Fruit fly (Drosophila melanogaster) whole organism, embryonic: ENCODE results near the gene eya.
A peak's percentile ranks its signal among the peaks of the same experiment; 100 is the strongest.

ENCODE experiments used
- CG10267 ChIP-seq: fragments of 200-800 bp; sonication (Bioruptor generic); optimal IDR thresholded peaks from 2 replicates; lab custom pipeline; 2018; ENCODE audit warnings: missing biosample characterization, mild to moderate bottlenecking, missing genetic modification characterization, moderate library complexity
- CG10959 ChIP-seq: fragments of 200-800 bp; sonication (Bioruptor generic); IDR thresholded peaks from 2 replicates; pipeline ENCODE4 v1.3.6; 2022; ENCODE audit warnings: missing biosample characterization, missing genetic modification characterization
- CG12219 ChIP-seq: fragments of 200-800 bp; sonication (Bioruptor generic); optimal IDR thresholded peaks from 3 replicates; lab custom pipeline; 2018; ENCODE audit warnings: missing biosample characterization, mild to moderate bottlenecking, missing genetic modification characterization
- CG15269 ChIP-seq: fragments of 200-800 bp; sonication (Bioruptor generic); optimal IDR thresholded peaks from 2 replicates; lab custom pipeline; 2018; ENCODE audit warnings: missing biosample characterization, mild to moderate bottlenecking, missing genetic modification characterization, moderate library complexity
- CG1647 ChIP-seq: fragments of 200-800 bp; sonication (Bioruptor generic); optimal IDR thresholded peaks from 3 replicates; lab custom pipeline; 2016; ENCODE audit warnings: missing biosample characterization, missing genetic modification characterization
- CG17328 ChIP-seq: fragments of 200-800 bp; sonication (Bioruptor generic); IDR thresholded peaks from 2 replicates; pipeline ENCODE4 v1.3.6; 2022; ENCODE audit warnings: missing biosample characterization, missing genetic modification characterization
- CG17361 ChIP-seq: fragments of 200-800 bp; sonication (Bioruptor generic); IDR thresholded peaks from 3 replicates; pipeline ENCODE4 v1.3.6; 2022; ENCODE audit warnings: missing biosample characterization, missing genetic modification characterization
- CG17612 ChIP-seq: fragments of 200-800 bp; sonication (Bioruptor generic); IDR thresholded peaks from 2 replicates; pipeline ENCODE4 v1.3.6; 2022; ENCODE audit warnings: missing biosample characterization, missing genetic modification characterization
- CG2678 ChIP-seq: fragments of 200-800 bp; sonication (Bioruptor generic); optimal IDR thresholded peaks from 3 replicates; lab custom pipeline; 2019; ENCODE audit warnings: missing biosample characterization, mild to moderate bottlenecking, missing genetic modification characterization, moderate library complexity
- CG2712 ChIP-seq: fragments of 200-800 bp; optimal IDR thresholded peaks from 3 replicates; lab custom pipeline; 2019; ENCODE audit warnings: missing biosample characterization, mild to moderate bottlenecking, missing genetic modification characterization, moderate library complexity
- CG30403 ChIP-seq: fragments of 200-800 bp; sonication (Bioruptor generic); optimal IDR thresholded peaks from 3 replicates; lab custom pipeline; 2016; ENCODE audit warnings: missing biosample characterization, missing genetic modification characterization
- CG32532 ChIP-seq: fragments of 200-800 bp; sonication (Bioruptor generic); IDR thresholded peaks from 2 replicates; pipeline ENCODE4 v1.3.6; 2022; ENCODE audit warnings: missing biosample characterization, missing genetic modification characterization
- CG4360 ChIP-seq: fragments of 200-800 bp; sonication (Bioruptor generic); IDR thresholded peaks from 2 replicates; pipeline ENCODE4 v1.3.6; 2022; ENCODE audit warnings: missing biosample characterization, missing genetic modification characterization
- CG7271 ChIP-seq: fragments of 200-800 bp; sonication (Bioruptor generic); optimal IDR thresholded peaks from 2 replicates; lab custom pipeline; 2018; ENCODE audit warnings: missing biosample characterization, mild to moderate bottlenecking, missing genetic modification characterization, moderate library complexity
- CG7745 ChIP-seq: fragments of 200-800 bp; sonication (Bioruptor generic); optimal IDR thresholded peaks from 2 replicates; lab custom pipeline; 2018; ENCODE audit warnings: missing biosample characterization, mild to moderate bottlenecking, missing genetic modification characterization, moderate library complexity
- CG7839 ChIP-seq: fragments of 200-800 bp; sonication (Bioruptor generic); optimal IDR thresholded peaks from 3 replicates; lab custom pipeline; 2018; ENCODE audit warnings: missing biosample characterization, mild to moderate bottlenecking, missing genetic modification characterization, moderate library complexity
- CG8290 ChIP-seq, 3 experiments: fragments of 200-800 bp; sonication (Bioruptor generic); optimal IDR thresholded peaks; 2 replicates each; lab custom pipeline; 2016 to 2019; ENCODE audit warnings: missing biosample characterization in 3 of 3, missing genetic modification characterization in 3 of 3, mild to moderate bottlenecking in 2 of 3, moderate library complexity in 1 of 3
- CG8388 ChIP-seq: fragments of 200-800 bp; sonication (Bioruptor generic); optimal IDR thresholded peaks from 2 replicates; lab custom pipeline; 2019; ENCODE audit warnings: missing biosample characterization, mild to moderate bottlenecking, missing genetic modification characterization, moderate library complexity
- Dip3 ChIP-seq: fragments of 200-800 bp; sonication (Bioruptor generic); optimal IDR thresholded peaks from 3 replicates; lab custom pipeline; 2016; ENCODE audit warnings: missing biosample characterization, missing genetic modification characterization
- Drgx ChIP-seq: fragments of 200-800 bp; sonication (Bioruptor generic); IDR thresholded peaks from 2 replicates; pipeline ENCODE4 v1.3.6; 2022; ENCODE audit warnings: missing biosample characterization, missing genetic modification characterization
- HmgD ChIP-seq: fragments of 200-800 bp; sonication (Bioruptor generic); optimal IDR thresholded peaks from 3 replicates; lab custom pipeline; 2016; ENCODE audit warnings: missing biosample characterization, missing genetic modification characterization
- Hr78 ChIP-seq, 2 experiments: fragments of 200-800 bp in 1 of 2; fragments of >200 bp in 1 of 2; sonication (Bioruptor generic) in 1 of 2; optimal IDR thresholded peaks; 2 replicates each; lab custom pipeline; 2017 to 2019; ENCODE audit warnings: missing biosample characterization in 2 of 2, missing genetic modification characterization in 2 of 2, mild to moderate bottlenecking in 1 of 2, moderate library complexity in 1 of 2
- Med ChIP-seq: fragments of 200-800 bp; sonication (Bioruptor generic); peaks from one replicate; lab custom pipeline; 2016; ENCODE audit warnings: missing biosample characterization, missing genetic modification characterization, mild to moderate bottlenecking, inconsistent platforms, moderate library complexity
- Sox100B ChIP-seq: fragments of 200-800 bp; sonication (Bioruptor generic); optimal IDR thresholded peaks from 3 replicates; lab custom pipeline; 2018; ENCODE audit warnings: missing biosample characterization, mild to moderate bottlenecking, missing genetic modification characterization
- Sox102F ChIP-seq: fragments of 200-800 bp; sonication (Bioruptor generic); optimal IDR thresholded peaks from 2 replicates; lab custom pipeline; 2018; ENCODE audit warnings: missing biosample characterization, mild to moderate bottlenecking, missing genetic modification characterization, moderate library complexity
- abd-A ChIP-seq: fragments of 200-800 bp; sonication (Bioruptor generic); optimal IDR thresholded peaks from 3 replicates; lab custom pipeline; 2019; ENCODE audit warnings: missing biosample characterization, mild to moderate bottlenecking, missing genetic modification characterization, moderate library complexity
- amos ChIP-seq: fragments of 200-800 bp; sonication (Bioruptor generic); IDR thresholded peaks from 2 replicates; pipeline ENCODE4 v1.3.6; 2022; ENCODE audit warnings: missing biosample characterization, missing genetic modification characterization; ENCODE audit not compliant: partially characterized antibody
- ato ChIP-seq: fragments of 200-800 bp; sonication (Bioruptor generic); IDR thresholded peaks from 2 replicates; pipeline ENCODE4 v1.3.6; 2022; ENCODE audit warnings: missing biosample characterization, missing genetic modification characterization; ENCODE audit not compliant: partially characterized antibody
- chinmo ChIP-seq: fragments of 200-800 bp; sonication (Bioruptor generic); IDR thresholded peaks from 4 replicates; pipeline ENCODE4 v1.3.6; 2022; ENCODE audit warnings: missing biosample characterization, missing genetic modification characterization; ENCODE audit not compliant: partially characterized antibody
- dpn ChIP-seq, 2 experiments: fragments of 200-800 bp; sonication (Bioruptor generic); optimal IDR thresholded peaks; 3 replicates each; lab custom pipeline; 2016; ENCODE audit warnings: missing biosample characterization in 2 of 2, missing genetic modification characterization in 2 of 2
- jigr1 ChIP-seq: fragments of 200-800 bp; sonication (Bioruptor generic); IDR thresholded peaks from 3 replicates; pipeline ENCODE4 v1.3.6; 2022; ENCODE audit warnings: missing biosample characterization, missing genetic modification characterization
- jing ChIP-seq: fragments of 200-800 bp; sonication (Bioruptor generic); optimal IDR thresholded peaks from 2 replicates; lab custom pipeline; 2018; ENCODE audit warnings: missing biosample characterization, mild to moderate bottlenecking, missing genetic modification characterization
- klu ChIP-seq: fragments of 200-800 bp; sonication (Bioruptor generic); IDR thresholded peaks from 2 replicates; pipeline ENCODE4 v1.3.6; 2022; ENCODE audit warnings: missing biosample characterization, missing genetic modification characterization
- lilli ChIP-seq: fragments of 200-800 bp; sonication (Bioruptor generic); optimal IDR thresholded peaks from 3 replicates; lab custom pipeline; 2016; ENCODE audit warnings: missing biosample characterization, missing genetic modification characterization
- peb ChIP-seq: fragments of 200-800 bp; sonication (Bioruptor generic); IDR thresholded peaks from 2 replicates; pipeline ENCODE4 v1.3.6; 2022; ENCODE audit warnings: missing biosample characterization, missing genetic modification characterization
- pnt ChIP-seq: fragments of 200-800 bp; sonication (Bioruptor generic); optimal IDR thresholded peaks from 3 replicates; lab custom pipeline; 2016; ENCODE audit warnings: missing biosample characterization, missing genetic modification characterization
- pros ChIP-seq: fragments of 200-800 bp; sonication (Bioruptor generic); optimal IDR thresholded peaks from 3 replicates; lab custom pipeline; 2019; ENCODE audit warnings: missing biosample characterization, mild to moderate bottlenecking, missing genetic modification characterization, moderate library complexity
- repo ChIP-seq: fragments of 200-800 bp; sonication (Bioruptor generic); optimal IDR thresholded peaks from 2 replicates; lab custom pipeline; 2016; ENCODE audit warnings: missing biosample characterization, missing genetic modification characterization
- seq ChIP-seq: fragments of 200-800 bp; sonication (Bioruptor generic); IDR thresholded peaks from 2 replicates; pipeline ENCODE4 v1.3.6; 2022; ENCODE audit warnings: missing biosample characterization, missing genetic modification characterization
- sna ChIP-seq: fragments of 200-800 bp; sonication (Bioruptor generic); IDR thresholded peaks from 2 replicates; pipeline ENCODE4 v1.3.6; 2022; ENCODE audit warnings: missing biosample characterization, missing genetic modification characterization; ENCODE audit not compliant: partially characterized antibody
- so ChIP-seq: fragments of 200-800 bp; sonication (Bioruptor generic); IDR thresholded peaks from 3 replicates; pipeline ENCODE4 v1.3.6; 2022; ENCODE audit warnings: missing biosample characterization, missing genetic modification characterization
- sob ChIP-seq: fragments of 200-800 bp; sonication (Bioruptor generic); IDR thresholded peaks from 2 replicates; pipeline ENCODE4 v1.3.6; 2022; ENCODE audit warnings: missing biosample characterization, missing genetic modification characterization
- trh ChIP-seq: fragments of 200-800 bp; sonication (Bioruptor generic); optimal IDR thresholded peaks from 2 replicates; lab custom pipeline; 2016; ENCODE audit warnings: missing biosample characterization, missing genetic modification characterization
- usp ChIP-seq: fragments of >200 bp; optimal IDR thresholded peaks from 2 replicates; lab custom pipeline; 2017; ENCODE audit warnings: missing biosample characterization, missing genetic modification characterization
- vvl ChIP-seq: fragments of 200-800 bp; sonication (Bioruptor generic); IDR thresholded peaks from 2 replicates; pipeline ENCODE4 v1.3.6; 2022; ENCODE audit warnings: missing biosample characterization, missing genetic modification characterization
- zen ChIP-seq: fragments of 200-800 bp; sonication (Bioruptor generic); optimal IDR thresholded peaks from 3 replicates; lab custom pipeline; 2018; ENCODE audit warnings: missing biosample characterization, mild to moderate bottlenecking, missing genetic modification characterization, moderate library complexity

eya gene

DNA sequence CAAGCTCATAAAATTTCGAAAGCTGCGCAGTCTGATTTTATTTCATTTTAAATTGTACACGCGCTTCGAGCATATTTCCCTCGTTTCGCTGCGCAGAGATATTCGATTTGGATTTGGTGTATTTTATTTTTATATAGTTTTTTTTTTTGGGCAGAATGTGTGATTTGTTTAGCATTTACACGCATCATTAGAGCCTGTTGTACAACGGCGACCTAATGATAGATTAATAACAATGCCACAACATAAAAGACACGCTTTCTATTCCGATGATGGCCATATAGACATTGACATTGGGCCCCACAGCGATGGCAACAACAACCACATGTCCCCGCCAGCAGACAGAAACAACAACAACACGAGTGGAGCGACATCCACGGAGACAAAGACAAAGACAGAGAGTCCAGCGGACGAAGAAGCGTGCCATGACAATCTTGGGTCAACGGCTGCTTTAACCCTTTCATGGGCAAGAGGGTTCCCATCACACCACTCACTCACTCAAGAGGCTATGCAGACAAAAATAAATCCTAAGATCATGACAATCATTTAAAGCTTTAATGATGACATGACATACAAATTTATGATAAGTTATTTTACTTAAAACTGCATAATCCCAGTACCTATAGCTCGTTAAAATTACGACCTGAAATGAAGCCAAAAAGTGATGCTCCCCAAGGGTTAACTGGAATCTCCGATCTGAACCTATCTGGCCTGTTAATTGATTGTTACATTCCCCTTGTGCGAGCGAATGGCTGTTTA lies 6.4 kb upstream of the eya start (continued):
- TF ChIP-seq trh (GFP tag; lab: Kevin White, UChicago) (no peak), CG2678 (no peak), pnt (GFP tag; lab: Kevin White, UChicago) (peak; percentile 38), CG8388 (GFP tag; lab: Kevin White, UChicago) (peak; percentile 25), CG15269 (tag; lab: Kevin White, UChicago) (peak; percentile 13), Sox102F (peak; percentile 10), chinmo (GFP tag; lab: Robert Waterston, UW) (no peak), CG10959 (GFP tag; lab: Robert Waterston, UW) (peak; percentile 20; the same call in 1 of the 2 replicates), sob (no peak), CG2712 (peak; percentile 9), klu (no peak), Med (peak; percentile 23), pros (GFP tag; lab: Kevin White, UChicago) (peak; percentile 31), CG4360 (GFP tag; lab: Robert Waterston, UW) (peak; percentile 86), sna (GFP tag; lab: Robert Waterston, UW) (no peak), Sox100B (peak; percentile 18), jing (peak; percentile 1), Hr78 (GFP tag; optimal IDR thresholded peaks at IDR 0.05; lab: Kevin White, UChicago) (peak in 1 of 2 experiments; percentile 68), seq (0 out of 2 replicates have a peak, but pooled peaks have one; percentile 8), so (GFP tag; lab: Robert Waterston, UW) (0 out of 3 replicates have a peak, but pooled peaks have one; percentile 15), CG7271 (tag; lab: Kevin White, UChicago) (no peak), Dip3 (GFP tag; lab: Kevin White, UChicago) (no peak), peb (GFP tag; lab: Robert Waterston, UW) (0 out of 2 replicates have a peak, but pooled peaks have one; percentile 11), vvl (no peak), CG10267 (peak; percentile 2), abd-A (tag; lab: Kevin White, UChicago) (peak; percentile 61), CG1647 (GFP tag; lab: Kevin White, UChicago) (no peak), CG7839 (tag; lab: Kevin White, UChicago) (peak; percentile 26), jigr1 (GFP tag; lab: Robert Waterston, UW) (no peak)
- TF ChIP-seq, all 482 proteins: peak for 46

DNA sequence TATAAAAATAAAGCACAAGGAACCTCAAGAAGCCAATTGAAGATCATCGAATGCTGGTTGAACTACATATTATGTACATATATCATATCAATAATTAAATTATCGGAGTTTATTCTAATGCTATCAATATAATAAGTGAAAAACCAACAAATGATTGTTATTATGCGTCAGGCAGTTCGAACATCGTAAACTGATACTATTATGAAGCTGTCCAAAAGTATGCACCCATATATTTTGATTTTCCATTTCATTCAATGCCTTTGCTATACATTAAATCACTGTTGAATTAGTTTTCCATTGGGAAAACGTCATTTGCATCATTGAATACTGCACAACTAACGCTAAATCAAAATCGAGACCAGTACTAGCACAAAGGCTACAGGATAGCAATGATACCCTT lies 5.6 kb upstream of the eya start:
- TF ChIP-seq Drgx (GFP tag; lab: Robert Waterston, UW), result no peak
- TF ChIP-seq lilli (GFP tag; lab: Kevin White, UChicago), result no peak
- TF ChIP-seq CG17328 (GFP tag; lab: Robert Waterston, UW), result no peak
- peak; percentile 72 for TF ChIP-seq CG8290 (GFP tag; optimal IDR thresholded peaks at IDR 0.05; lab: Kevin White, UChicago)
- TF ChIP-seq CG8290 (tag; optimal IDR thresholded peaks at IDR 0.05; lab: Kevin White, UChicago), result peak in 1 of 2 experiments; percentile 61
- no peak for TF ChIP-seq CG7745 (tag; lab: Kevin White, UChicago)
- no peak for TF ChIP-seq CG12219 (GFP tag; lab: Kevin White, UChicago)
- TF ChIP-seq CG32532 (GFP tag; lab: Robert Waterston, UW), result no peak
- no peak for TF ChIP-seq CG17361
- TF ChIP-seq HmgD (GFP tag; lab: Kevin White, UChicago), result no peak
- no peak for TF ChIP-seq amos (GFP tag; lab: Robert Waterston, UW)
- no peak for TF ChIP-seq CG30403 (GFP tag; lab: Kevin White, UChicago)
- TF ChIP-seq repo (GFP tag; lab: Kevin White, UChicago), result no peak
- 0 out of 2 replicates have a peak, but pooled peaks have one; percentile 51 for TF ChIP-seq CG17612 (GFP tag; lab: Robert Waterston, UW)
- TF ChIP-seq dpn (GFP tag; optimal IDR thresholded peaks at IDR 0.05; lab: Kevin White, UChicago), result no peak
- no peak for TF ChIP-seq usp (GFP tag; lab: Kevin White, UChicago)
- no peak for TF ChIP-seq zen (tag; lab: Kevin White, UChicago)
- no peak for TF ChIP-seq ato (GFP tag; lab: Robert Waterston, UW)
